Worm (Caenorhabditis elegans) whole organism, mixed stage, embryonic: ENCODE data around the gene C28D4.18.

ENCODE experiments used
- blmp-1 ChIP-seq: fragments of 150-350 bp; optimal IDR thresholded peaks from 2 replicates; lab custom pipeline; 2014; ENCODE audit warnings: missing biosample characterization, missing genetic modification characterization
- ceh-39 ChIP-seq: fragments of 150-350 bp; optimal IDR thresholded peaks from 2 replicates; lab custom pipeline; 2014; ENCODE audit warnings: missing biosample characterization, missing genetic modification characterization
- ceh-43 ChIP-seq: fragments of 200-800 bp; sonication (Bioruptor generic); optimal IDR thresholded peaks from 2 replicates; lab custom pipeline; 2018; ENCODE audit warnings: mild to moderate bottlenecking, missing genetic modification characterization, moderate library complexity, missing compliant biosample characterization
- ceh-83 ChIP-seq: fragments of 200-800 bp; sonication (Bioruptor generic); optimal IDR thresholded peaks from 2 replicates; lab custom pipeline; 2018; ENCODE audit warnings: mild to moderate bottlenecking, missing genetic modification characterization, missing compliant biosample characterization
- ces-1 ChIP-seq: fragments of 150-350 bp; optimal IDR thresholded peaks from 2 replicates; lab custom pipeline; 2014; ENCODE audit warnings: missing biosample characterization, missing genetic modification reagents, missing genetic modification characterization
- cnd-1 ChIP-seq: fragments of 200-800 bp; sonication (Bioruptor generic); optimal IDR thresholded peaks from 2 replicates; lab custom pipeline; 2018; ENCODE audit warnings: mild to moderate bottlenecking, missing genetic modification characterization, missing compliant biosample characterization
- drap-1 ChIP-seq: fragments of 200-800 bp; sonication (Bioruptor generic); optimal IDR thresholded peaks from 3 replicates; lab custom pipeline; 2018; ENCODE audit warnings: mild to moderate bottlenecking, missing genetic modification characterization, missing compliant biosample characterization
- elt-1 ChIP-seq: sonication (generic microtip); optimal IDR thresholded peaks from 2 replicates; lab custom pipeline; 2017; ENCODE audit warnings: missing genetic modification characterization, mild to moderate bottlenecking, missing compliant biosample characterization, antibody characterized with exemption, moderate library complexity, borderline replicate concordance; ENCODE audit not compliant: insufficient read depth
- elt-3 ChIP-seq: fragments of 150-350 bp; optimal IDR thresholded peaks from 2 replicates; lab custom pipeline; 2014; ENCODE audit warnings: missing biosample characterization, missing genetic modification characterization
- flh-1 ChIP-seq: fragments of 200-800 bp; sonication (Bioruptor generic); optimal IDR thresholded peaks from 2 replicates; lab custom pipeline; 2018; ENCODE audit warnings: mild to moderate bottlenecking, missing genetic modification characterization, moderate library complexity, missing compliant biosample characterization
- ham-2 ChIP-seq: fragments of 200-800 bp; sonication (Bioruptor generic); optimal IDR thresholded peaks from 2 replicates; lab custom pipeline; 2018; ENCODE audit warnings: mild to moderate bottlenecking, missing genetic modification characterization, missing compliant biosample characterization
- hlh-1 ChIP-seq: fragments of 150-350 bp; optimal IDR thresholded peaks from 2 replicates; lab custom pipeline; 2014; ENCODE audit warnings: missing biosample characterization, missing genetic modification reagents, missing genetic modification characterization
- lin-13 ChIP-seq: fragments of 150-350 bp; optimal IDR thresholded peaks from 2 replicates; lab custom pipeline; 2014; ENCODE audit warnings: missing biosample characterization, missing genetic modification characterization
- lin-32 ChIP-seq: fragments of 200-800 bp; sonication (Bioruptor generic); optimal IDR thresholded peaks from 2 replicates; lab custom pipeline; 2018; ENCODE audit warnings: mild to moderate bottlenecking, missing genetic modification characterization, missing compliant biosample characterization
- lsy-2 ChIP-seq: fragments of 150-350 bp; optimal IDR thresholded peaks from 2 replicates; lab custom pipeline; 2014; ENCODE audit warnings: missing biosample characterization, missing genetic modification characterization
- mab-5 ChIP-seq: fragments of 150-350 bp; optimal IDR thresholded peaks from 2 replicates; lab custom pipeline; 2014; ENCODE audit warnings: missing biosample characterization, missing genetic modification characterization
- mep-1 ChIP-seq: fragments of 150-350 bp; optimal IDR thresholded peaks from 2 replicates; lab custom pipeline; 2017; ENCODE audit warnings: missing biosample characterization, missing genetic modification reagents, missing genetic modification characterization, inconsistent platforms
- mls-2 ChIP-seq: sonication (generic microtip); optimal IDR thresholded peaks from 2 replicates; lab custom pipeline; 2016; ENCODE audit warnings: mild to moderate bottlenecking, missing genetic modification characterization, moderate library complexity, missing compliant biosample characterization
- nhr-12 ChIP-seq: fragments of 150-350 bp; optimal IDR thresholded peaks from 2 replicates; lab custom pipeline; 2014; ENCODE audit warnings: missing biosample characterization, missing genetic modification characterization
- nhr-237 ChIP-seq: fragments of 150-350 bp; optimal IDR thresholded peaks from 2 replicates; lab custom pipeline; 2014; ENCODE audit warnings: missing biosample characterization, missing genetic modification characterization
- nhr-28 ChIP-seq: fragments of 150-350 bp; optimal IDR thresholded peaks from 2 replicates; lab custom pipeline; 2014; ENCODE audit warnings: missing biosample characterization, missing genetic modification characterization
- nhr-76 ChIP-seq: sonication (generic microtip); optimal IDR thresholded peaks from 2 replicates; lab custom pipeline; 2017; ENCODE audit warnings: missing biosample characterization, missing genetic modification characterization
- pha-4 ChIP-seq: fragments of 150-350 bp; optimal IDR thresholded peaks from 2 replicates; lab custom pipeline; 2018; ENCODE audit warnings: missing biosample characterization, missing genetic modification reagents, missing genetic modification characterization
- sem-2 ChIP-seq: fragments of 200-800 bp; sonication (Bioruptor generic); optimal IDR thresholded peaks from 2 replicates; lab custom pipeline; 2018; ENCODE audit warnings: mild to moderate bottlenecking, missing genetic modification characterization, missing compliant biosample characterization
- snpc-4 ChIP-seq: fragments of 150-350 bp; optimal IDR thresholded peaks from 2 replicates; lab custom pipeline; 2014; ENCODE audit warnings: missing biosample characterization, missing genetic modification characterization
- sptf-1 ChIP-seq: sonication (generic microtip); optimal IDR thresholded peaks from 2 replicates; lab custom pipeline; 2017; ENCODE audit warnings: mild to moderate bottlenecking, missing genetic modification characterization, moderate library complexity, missing compliant biosample characterization
- tbx-8 ChIP-seq: fragments of 200-800 bp; sonication (Bioruptor generic); optimal IDR thresholded peaks from 2 replicates; lab custom pipeline; 2018; ENCODE audit warnings: mild to moderate bottlenecking, missing genetic modification characterization, moderate library complexity, missing compliant biosample characterization
- unc-120 ChIP-seq: sonication (generic microtip); optimal IDR thresholded peaks from 2 replicates; lab custom pipeline; 2017; ENCODE audit warnings: missing genetic modification characterization, missing compliant biosample characterization; ENCODE audit not compliant: poor library complexity, severe bottlenecking
- unc-39 ChIP-seq: fragments of 150-350 bp; optimal IDR thresholded peaks from 2 replicates; lab custom pipeline; 2014; ENCODE audit warnings: missing biosample characterization, missing genetic modification characterization
- unc-62 ChIP-seq: fragments of 150-350 bp; optimal IDR thresholded peaks from 2 replicates; lab custom pipeline; 2014; ENCODE audit warnings: missing biosample characterization, missing genetic modification reagents, missing genetic modification characterization
- zip-8 ChIP-seq: fragments of 150-350 bp; optimal IDR thresholded peaks from 2 replicates; lab custom pipeline; 2014; ENCODE audit warnings: missing biosample characterization, missing genetic modification characterization

Gene C28D4.18

ce11 chrIV:9709205-9709604, 15.9 kb upstream of the C28D4.18 start, which contains the start of gene ant-1.3:
TSS of gene ant-1.3 (minus strand) at chrIV:9709305.
- TF ChIP-seq snpc-4 (tag; lab: Kevin White, UChicago): no peak
- TF ChIP-seq ceh-39 (tag; lab: Kevin White, UChicago): no peak
- TF ChIP-seq ceh-43: no peak
- TF ChIP-seq lin-32 (GFP tag; lab: Kevin White, UChicago): no peak
- TF ChIP-seq elt-1 (tag; lab: Kevin White, UChicago): no peak
- no peak for TF ChIP-seq cnd-1
- TF ChIP-seq sptf-1 (tag; lab: Kevin White, UChicago): no peak
- no peak for TF ChIP-seq pha-4 (tag; lab: Kevin White, UChicago)
- no peak for TF ChIP-seq ham-2 (GFP tag; lab: Kevin White, UChicago)

- TF ChIP-seq pha-4 (tag; lab: Kevin White, UChicago): no peak
- TF ChIP-seq nhr-28: no peak
- TF ChIP-seq, all 35 proteins: peak for 0
These were observed 15.2 kb upstream of the C28D4.18 start, which contains the start of gene nhr-38 for ce11 chrIV:9709887-9710286. TSS of gene nhr-38 (plus strand) at chrIV:9710187.

- TF ChIP-seq tbx-8 (GFP tag; lab: Kevin White, UChicago) (no peak), nhr-28 (no peak), zip-8 (tag; lab: Kevin White, UChicago) (no peak), lin-13 (tag; lab: Kevin White, UChicago) (no peak), unc-62 (GFP tag; lab: Kevin White, UChicago) (no peak), ham-2 (GFP tag; lab: Kevin White, UChicago) (no peak), elt-3 (tag; lab: Kevin White, UChicago) (no peak), sptf-1 (tag; lab: Kevin White, UChicago) (no peak), unc-39 (no peak), mab-5 (no peak), hlh-1 (tag; lab: Kevin White, UChicago) (no peak)
- TF ChIP-seq, all 35 proteins: peak for 0
These were observed 12.3 kb upstream of the C28D4.18 start, which contains the start of gene K01H12.4 for ce11 chrIV:9712782-9713181. TSS of gene K01H12.4 (plus strand) at chrIV:9713082.

ce11 chrIV:9714264-9714663, 10.8 kb upstream of the C28D4.18 start:
- TF ChIP-seq nhr-12 (no peak), lsy-2 (tag; lab: Kevin White, UChicago) (no peak), ham-2 (GFP tag; lab: Kevin White, UChicago) (no peak), ceh-39 (tag; lab: Kevin White, UChicago) (no peak), mls-2 (no peak), nhr-28 (no peak), nhr-237 (tag; lab: Kevin White, UChicago) (no peak), nhr-76 (tag; lab: Kevin White, UChicago) (no peak), flh-1 (GFP tag; lab: Kevin White, UChicago) (no peak), ceh-43 (no peak), ces-1 (GFP tag; lab: Kevin White, UChicago) (no peak), sptf-1 (tag; lab: Kevin White, UChicago) (no peak), ceh-83 (no peak)

- TF ChIP-seq sem-2 (GFP tag; lab: Kevin White, UChicago) (no peak), blmp-1 (tag; lab: Kevin White, UChicago) (peak; percentile 92)
These were observed 8.6 kb upstream of the C28D4.18 start for ce11 chrIV:9716490-9716889.

ce11 chrIV:9717844-9718243, 7.2 kb upstream of the C28D4.18 start:
- TF ChIP-seq lin-32 (GFP tag; lab: Kevin White, UChicago) (no peak), mep-1 (tag; lab: Kevin White, UChicago) (no peak), drap-1 (GFP tag; lab: Kevin White, UChicago) (no peak), mls-2 (no peak), nhr-76 (tag; lab: Kevin White, UChicago) (no peak), pha-4 (tag; lab: Kevin White, UChicago) (no peak), flh-1 (GFP tag; lab: Kevin White, UChicago) (no peak), unc-39 (no peak), unc-120 (tag; lab: Kevin White, UChicago) (no peak), blmp-1 (tag; lab: Kevin White, UChicago) (no peak), sem-2 (GFP tag; lab: Kevin White, UChicago) (no peak), ham-2 (GFP tag; lab: Kevin White, UChicago) (no peak), lsy-2 (tag; lab: Kevin White, UChicago) (no peak), sptf-1 (tag; lab: Kevin White, UChicago) (no peak), nhr-28 (no peak)
